Worm (Caenorhabditis elegans): Measurements from ENCODE around the gene hgap-2.

hgap-2 gene

ce11 chrII:8710317-8710716, 25.6 kb upstream of the hgap-2 start, which contains the start of gene srg-15:
Gene srg-15 (minus strand): TSS chrII:8710417.
- no peak for TF ChIP-seq hmg-1.1 (GFP tag; IDR thresholded peaks at IDR 0.05)
- no peak for TF ChIP-seq nhr-77 (tag; optimal IDR thresholded peaks at IDR 0.05)
- no peak for TF ChIP-seq spr-1 (tag; optimal IDR thresholded peaks at IDR 0.05)
- no peak for TF ChIP-seq skn-1 (tag; optimal IDR thresholded peaks at IDR 0.05)
- TF ChIP-seq dmd-9 (GFP tag; IDR thresholded peaks at IDR 0.05), result no peak
- TF ChIP-seq pqm-1 (tag; optimal IDR thresholded peaks at IDR 0.05), result no peak
- TF ChIP-seq ceh-20 (GFP tag; IDR thresholded peaks at IDR 0.05), result no peak
- TF ChIP-seq fos-1 (tag; optimal IDR thresholded peaks at IDR 0.05), result no peak
- no peak for TF ChIP-seq lin-1 (GFP tag; IDR thresholded peaks at IDR 0.05)
- TF ChIP-seq zag-1 (tag; optimal IDR thresholded peaks at IDR 0.05), result no peak

ce11 chrII:8707024-8707423, 22.3 kb upstream of the hgap-2 start, which contains the start of gene cup-16:
Gene cup-16 (plus strand): TSS chrII:8707155.
- TF ChIP-seq Y48G9A.11 (GFP tag; IDR thresholded peaks at IDR 0.05) (no peak), lsy-2 (tag; optimal IDR thresholded peaks at IDR 0.05) (peak in 1 of 2 experiments; percentile 36), mxl-2 (GFP tag; conservative IDR thresholded peaks at IDR 0.05) (no peak), ztf-11 (tag; optimal IDR thresholded peaks at IDR 0.05) (no peak), daf-16 (GFP tag; optimal IDR thresholded peaks at IDR 0.05) (peak in 1 of 2 experiments; percentile 25), daf-16 (tag; optimal IDR thresholded peaks at IDR 0.05) (no peak), unc-62 (GFP tag; optimal IDR thresholded peaks at IDR 0.05 in 1 of 2) (peak in 1 of 2 experiments; percentile 71), unc-62 (tag; optimal IDR thresholded peaks at IDR 0.05) (no peak), hlh-11 (tag; optimal IDR thresholded peaks at IDR 0.05) (peak; percentile 55), zfp-2 (tag; optimal IDR thresholded peaks at IDR 0.05) (no peak), rbr-2 (tag; optimal IDR thresholded peaks at IDR 0.05) (no peak), unc-39 (tag; optimal IDR thresholded peaks at IDR 0.05) (no peak), hlh-30 (tag; optimal IDR thresholded peaks at IDR 0.05; ENCODE audit: insufficient read depth) (peak; percentile 74), madf-9 (GFP tag; conservative IDR thresholded peaks at IDR 0.05) (no peak), nhr-11 (tag; optimal IDR thresholded peaks at IDR 0.05) (peak; percentile 71)

ce11 chrII:8704413-8704874, 19.7 kb upstream of the hgap-2 start, which contains the start of gene prx-5:
Gene prx-5 (plus strand): TSS chrII:8704824.
- TF ChIP-seq dve-1 (tag; optimal IDR thresholded peaks at IDR 0.05; ENCODE audit: insufficient read depth) (peak; percentile 32), nhr-28 (tag; optimal IDR thresholded peaks at IDR 0.05) (peak; percentile 77), snpc-1.2 (GFP tag; IDR thresholded peaks at IDR 0.05) (no peak), F26F4.8 (GFP tag; conservative IDR thresholded peaks at IDR 0.05) (no peak), dmd-6 (GFP tag; IDR thresholded peaks at IDR 0.05) (peak; percentile 29; the same call in 1 of the 2 replicates), gei-8 (GFP tag; optimal IDR thresholded peaks at IDR 0.05) (no peak), vab-7 (GFP tag; IDR thresholded peaks at IDR 0.05) (no peak), pqm-1 (tag; optimal IDR thresholded peaks at IDR 0.05) (peak; percentile 35), set-16 (GFP tag; IDR thresholded peaks at IDR 0.05) (no peak), Y105C5A.15 (GFP tag; IDR thresholded peaks at IDR 0.05) (no peak), daf-8 (GFP tag; IDR thresholded peaks at IDR 0.05) (no peak), T20F7.1 (GFP tag; optimal IDR thresholded peaks at IDR 0.05) (peak; percentile 10), lsy-2 (tag; optimal IDR thresholded peaks at IDR 0.05) (no peak), zfp-3 (GFP tag; conservative IDR thresholded peaks at IDR 0.05) (no peak)

- TF ChIP-seq lir-3 (tag; optimal IDR thresholded peaks at IDR 0.05), result no peak
- TF ChIP-seq ztf-7 (tag; optimal IDR thresholded peaks at IDR 0.05), result no peak
- no peak for TF ChIP-seq dve-1 (tag; optimal IDR thresholded peaks at IDR 0.05; ENCODE audit: insufficient read depth)
- no peak for TF ChIP-seq dmd-8 (GFP tag; IDR thresholded peaks at IDR 0.05)
- no peak for TF ChIP-seq zfp-2 (tag; optimal IDR thresholded peaks at IDR 0.05)
Measured at ce11 chrII:8703729-8704128, 19.0 kb upstream of the hgap-2 start, which contains the start of gene ceh-7. Gene ceh-7 (minus strand): TSS chrII:8703829.
